Worm (Caenorhabditis elegans) whole organism, L4 larva: ENCODE data around the gene T25B2.4.

Experiments used
- F44E2.7 ChIP-seq: fragments of 200-800 bp; sonication (Bioruptor generic); IDR thresholded peaks from 2 replicates; pipeline ENCODE4 v2.1.2; 2022; ENCODE audit warnings: missing genetic modification characterization, missing compliant biosample characterization
- T20F7.1 ChIP-seq: fragments of 200-800 bp; sonication (Bioruptor generic); optimal IDR thresholded peaks from 2 replicates; lab custom pipeline; 2018; ENCODE audit warnings: mild to moderate bottlenecking, missing genetic modification characterization, missing compliant biosample characterization
- Y105C5A.15 ChIP-seq: fragments of 200-800 bp; sonication (Bioruptor generic); IDR thresholded peaks from 2 replicates; pipeline ENCODE4 v1.3.6; 2022; ENCODE audit warnings: missing genetic modification characterization, missing compliant biosample characterization
- ZK337.2 ChIP-seq: fragments of 200-800 bp; sonication (Bioruptor generic); IDR thresholded peaks from 2 replicates; pipeline ENCODE4 v1.3.6; 2022; ENCODE audit warnings: missing genetic modification reagents, missing genetic modification characterization, missing compliant biosample characterization
- ceh-44 ChIP-seq: fragments of 200-800 bp; sonication (Bioruptor generic); IDR thresholded peaks from 2 replicates; pipeline ENCODE4 v1.3.6; 2022; ENCODE audit warnings: missing genetic modification reagents, missing genetic modification characterization, missing compliant biosample characterization
- ces-1 ChIP-seq: fragments of 150-350 bp; sonication (generic microtip); optimal IDR thresholded peaks from 4 replicates; lab custom pipeline; 2014; ENCODE audit warnings: missing biosample characterization, missing genetic modification reagents, missing genetic modification characterization
- ctbp-1 ChIP-seq: fragments of 200-800 bp; sonication (Bioruptor generic); IDR thresholded peaks from 2 replicates; pipeline ENCODE4 v1.3.6; 2022; ENCODE audit warnings: missing genetic modification reagents, missing genetic modification characterization, missing compliant biosample characterization
- daf-12 ChIP-seq: fragments of 150-350 bp; optimal IDR thresholded peaks from 2 replicates; lab custom pipeline; 2014; ENCODE audit warnings: missing biosample characterization, missing genetic modification reagents, missing genetic modification characterization
- daf-16 ChIP-seq, 3 experiments: sonication (generic microtip); optimal IDR thresholded peaks; 2 replicates each; lab custom pipeline; 2016 to 2017; ENCODE audit warnings: missing genetic modification characterization in 3 of 3, missing genetic modification reagents in 3 of 3, mild to moderate bottlenecking in 2 of 3, missing compliant biosample characterization in 2 of 3, missing biosample characterization in 1 of 3, moderate library complexity in 1 of 3
- daf-19 ChIP-seq: fragments of 200-800 bp; sonication (Bioruptor generic); conservative IDR thresholded peaks from 2 replicates; pipeline ENCODE4 v1.3.6; 2022; ENCODE audit warnings: missing genetic modification characterization, missing compliant biosample characterization
- dmd-6 ChIP-seq: fragments of 200-800 bp; sonication (Bioruptor generic); IDR thresholded peaks from 2 replicates; pipeline ENCODE4 v1.3.6; 2022; ENCODE audit warnings: missing genetic modification reagents, missing genetic modification characterization, missing compliant biosample characterization
- dmd-9 ChIP-seq: fragments of 200-800 bp; sonication (Bioruptor generic); IDR thresholded peaks from 2 replicates; pipeline ENCODE4 v1.3.6; 2022; ENCODE audit warnings: missing genetic modification reagents, missing genetic modification characterization, missing compliant biosample characterization
- duxl-1 ChIP-seq: sonication (generic microtip); optimal IDR thresholded peaks from 2 replicates; lab custom pipeline; 2016; ENCODE audit warnings: mild to moderate bottlenecking, missing genetic modification characterization, moderate library complexity, missing compliant biosample characterization; ENCODE audit not compliant: poor library complexity
- egl-27 ChIP-seq: sonication (generic microtip); optimal IDR thresholded peaks from 3 replicates; lab custom pipeline; 2017; ENCODE audit warnings: missing biosample characterization, missing genetic modification reagents, missing genetic modification characterization
- fkh-10 ChIP-seq: fragments of 150-350 bp; optimal IDR thresholded peaks from 2 replicates; lab custom pipeline; 2014; ENCODE audit warnings: missing biosample characterization, missing genetic modification reagents, missing genetic modification characterization
- gei-8 ChIP-seq: fragments of 200-800 bp; sonication (Bioruptor generic); optimal IDR thresholded peaks from 2 replicates; lab custom pipeline; 2018; ENCODE audit warnings: mild to moderate bottlenecking, missing genetic modification characterization, missing compliant biosample characterization
- hif-1 ChIP-seq, 2 experiments: sonication (generic microtip); optimal IDR thresholded peaks; 2 replicates each; lab custom pipeline; 2016 to 2017; ENCODE audit warnings: missing compliant biosample characterization in 2 of 2, missing genetic modification characterization in 2 of 2, missing genetic modification reagents in 2 of 2, missing genotype in 2 of 2, mild to moderate bottlenecking in 1 of 2
- hlh-11 ChIP-seq: fragments of 200-800 bp; sonication (Bioruptor generic); optimal IDR thresholded peaks from 2 replicates; lab custom pipeline; 2018; ENCODE audit warnings: mild to moderate bottlenecking, missing genetic modification characterization, missing compliant biosample characterization
- hmg-1.1 ChIP-seq: fragments of 200-800 bp; sonication (Bioruptor generic); IDR thresholded peaks from 2 replicates; pipeline ENCODE4 v1.3.6; 2022; ENCODE audit warnings: missing genetic modification reagents, missing genetic modification characterization, missing compliant biosample characterization
- lin-1 ChIP-seq: fragments of 200-800 bp; sonication (Bioruptor generic); IDR thresholded peaks from 2 replicates; pipeline ENCODE4 v1.3.6; 2022; ENCODE audit warnings: missing genetic modification reagents, missing genetic modification characterization, missing compliant biosample characterization
- lin-29 ChIP-seq: fragments of 200-800 bp; sonication (Bioruptor generic); IDR thresholded peaks from 2 replicates; pipeline ENCODE4 v1.3.6; 2022; ENCODE audit warnings: missing genetic modification reagents, missing genetic modification characterization, missing compliant biosample characterization
- lir-3 ChIP-seq: sonication (generic microtip); optimal IDR thresholded peaks from 2 replicates; lab custom pipeline; 2016; ENCODE audit warnings: mild to moderate bottlenecking, missing genetic modification characterization, missing compliant biosample characterization
- lsy-2 ChIP-seq, 2 experiments: fragments of 150-350 bp in 1 of 2; sonication (generic microtip) in 1 of 2; optimal IDR thresholded peaks; 2 replicates each; lab custom pipeline; 2014 to 2017; ENCODE audit warnings: missing biosample characterization in 2 of 2, missing genetic modification characterization in 2 of 2
- madf-5 ChIP-seq, 2 experiments: fragments of 200-800 bp; sonication (Bioruptor generic); IDR thresholded peaks; 2 replicates each; pipeline ENCODE4 v1.3.6; 2022; ENCODE audit warnings: missing compliant biosample characterization in 2 of 2, missing genetic modification characterization in 2 of 2
- mdt-29 ChIP-seq: fragments of 200-800 bp; sonication (Bioruptor generic); IDR thresholded peaks from 2 replicates; pipeline ENCODE4 v1.3.6; 2022; ENCODE audit warnings: missing genetic modification reagents, missing genetic modification characterization, missing compliant biosample characterization
- mxl-3 ChIP-seq: fragments of 200-800 bp; sonication (Bioruptor generic); optimal IDR thresholded peaks from 2 replicates; lab custom pipeline; 2018; ENCODE audit warnings: mild to moderate bottlenecking, missing genetic modification characterization, missing compliant biosample characterization
- nhr-237 ChIP-seq: sonication (generic microtip); optimal IDR thresholded peaks from 2 replicates; lab custom pipeline; 2017; ENCODE audit warnings: missing biosample characterization, missing genetic modification characterization
- nhr-25 ChIP-seq: sonication (generic microtip); optimal IDR thresholded peaks from 2 replicates; lab custom pipeline; 2017; ENCODE audit warnings: missing genetic modification characterization, mild to moderate bottlenecking, missing compliant biosample characterization, antibody characterized with exemption, moderate library complexity, borderline replicate concordance; ENCODE audit not compliant: insufficient read depth
- nhr-42 ChIP-seq: fragments of 200-800 bp; sonication (Bioruptor generic); IDR thresholded peaks from 2 replicates; pipeline ENCODE4 v1.3.6; 2022; ENCODE audit warnings: missing genetic modification characterization, missing compliant biosample characterization
- nhr-48 ChIP-seq: sonication (generic microtip); optimal IDR thresholded peaks from 2 replicates; lab custom pipeline; 2016; ENCODE audit warnings: mild to moderate bottlenecking, missing genetic modification characterization, missing compliant biosample characterization
- nhr-6 ChIP-seq: fragments of 150-350 bp; optimal IDR thresholded peaks from 2 replicates; lab custom pipeline; 2014; ENCODE audit warnings: missing biosample characterization, missing genetic modification characterization
- pha-4 ChIP-seq, 2 experiments: fragments of 150-350 bp in 1 of 2; fragments of 200-800 bp in 1 of 2; sonication (Bioruptor generic) in 1 of 2; IDR thresholded peaks in 1 of 2; optimal IDR thresholded peaks in 1 of 2; 2 replicates each; pipeline versions ENCODE4 v1.3.6 to Lab custom; 2014 to 2022; ENCODE audit warnings: missing genetic modification characterization in 2 of 2, missing genetic modification reagents in 2 of 2, missing biosample characterization in 1 of 2, missing compliant biosample characterization in 1 of 2
- php-3 ChIP-seq: fragments of 200-800 bp; sonication (Bioruptor generic); IDR thresholded peaks from 2 replicates; pipeline ENCODE4 v1.3.6; 2022; ENCODE audit warnings: missing genetic modification reagents, missing genetic modification characterization, missing compliant biosample characterization
- rbr-2 ChIP-seq: sonication (generic microtip); optimal IDR thresholded peaks from 2 replicates; lab custom pipeline; 2016; ENCODE audit warnings: missing genotype, missing genetic modification characterization, missing compliant biosample characterization
- saeg-2 ChIP-seq: fragments of 200-800 bp; sonication (Bioruptor generic); IDR thresholded peaks from 2 replicates; pipeline ENCODE4 v1.3.6; 2022; ENCODE audit warnings: missing genetic modification reagents, missing genetic modification characterization, missing compliant biosample characterization
- snpc-1.2 ChIP-seq: fragments of 200-800 bp; sonication (Bioruptor generic); IDR thresholded peaks from 2 replicates; pipeline ENCODE4 v1.3.6; 2022; ENCODE audit warnings: missing genetic modification reagents, missing genetic modification characterization, missing compliant biosample characterization
- unc-130 ChIP-seq: sonication (generic microtip); optimal IDR thresholded peaks from 2 replicates; lab custom pipeline; 2016; ENCODE audit warnings: missing genetic modification reagents, missing genetic modification characterization, missing compliant biosample characterization
- zfp-3 ChIP-seq: fragments of 200-800 bp; sonication (Bioruptor generic); conservative IDR thresholded peaks from 2 replicates; pipeline ENCODE4 v1.3.6; 2022; ENCODE audit warnings: missing genetic modification reagents, missing genetic modification characterization, missing compliant biosample characterization

The T25B2.4 gene

ce11 chrX:6219892-6220291 is 41.8 kb downstream of the T25B2.4 start (continued):
- TF ChIP-seq ZK337.2 (GFP tag; lab: Robert Waterston, UW) (peak; percentile 74), lir-3 (tag; lab: Kevin White, UChicago) (peak; percentile 68), madf-5 (GFP tag; IDR thresholded peaks at IDR 0.05; lab: Robert Waterston, UW) (0 out of 4 replicates have a peak, but pooled peaks have one; percentile 26 to 71), daf-19 (peak; percentile 74; the same call in 1 of the 2 replicates), Y105C5A.15 (GFP tag; lab: Robert Waterston, UW) (peak; percentile 57; the same call in 1 of the 2 replicates), dmd-6 (peak; percentile 34; the same call in 1 of the 2 replicates), lsy-2 (tag; optimal IDR thresholded peaks at IDR 0.05; lab: Kevin White, UChicago) (peak in 1 of 2 experiments; percentile 37), nhr-42 (GFP tag; lab: Robert Waterston, UW) (peak; percentile 56; the same call in 1 of the 2 replicates), nhr-48 (tag; lab: Kevin White, UChicago) (peak; percentile 64), lin-1 (GFP tag; lab: Robert Waterston, UW) (peak; percentile 34; the same call in 1 of the 2 replicates), ctbp-1 (GFP tag; lab: Robert Waterston, UW) (peak; percentile 61), hif-1 (tag; optimal IDR thresholded peaks at IDR 0.05; lab: Kevin White, UChicago) (peak; percentile 27 to 57), lin-29 (GFP tag; lab: Robert Waterston, UW) (no peak), saeg-2 (GFP tag; lab: Robert Waterston, UW) (0 out of 2 replicates have a peak, but pooled peaks have one; percentile 12), unc-130 (GFP tag; lab: Kevin White, UChicago) (peak; percentile 38), duxl-1 (tag; lab: Kevin White, UChicago) (peak; percentile 68), mxl-3 (GFP tag; lab: Kevin White, UChicago) (peak; percentile 43), daf-16 (GFP tag; optimal IDR thresholded peaks at IDR 0.05; lab: Kevin White, UChicago) (peak; percentile 31 to 64), daf-16 (tag; optimal IDR thresholded peaks at IDR 0.05; lab: Kevin White, UChicago) (no peak), nhr-237 (tag; lab: Kevin White, UChicago) (no peak), snpc-1.2 (GFP tag; lab: Robert Waterston, UW) (peak; percentile 79), nhr-25 (peak; percentile 24), rbr-2 (tag; lab: Kevin White, UChicago) (peak; percentile 61), T20F7.1 (GFP tag; lab: Kevin White, UChicago) (peak; percentile 38), mdt-29 (GFP tag; lab: Robert Waterston, UW) (peak; percentile 63; the same call in 1 of the 2 replicates), hmg-1.1 (GFP tag; lab: Robert Waterston, UW) (peak; percentile 73), gei-8 (GFP tag; lab: Kevin White, UChicago) (peak; percentile 43)

ce11 chrX:6221097-6221496 is 43.1 kb downstream of the T25B2.4 start:
- TF ChIP-seq daf-12 (tag; lab: Kevin White, UChicago): no peak
- TF ChIP-seq ces-1 (GFP tag; lab: Kevin White, UChicago): no peak
- no peak for TF ChIP-seq php-3 (GFP tag; lab: Robert Waterston, UW)
- no peak for TF ChIP-seq fkh-10 (GFP tag; lab: Kevin White, UChicago)
- no peak for TF ChIP-seq pha-4 (GFP tag; IDR thresholded peaks at IDR 0.05; lab: Robert Waterston, UW)
- TF ChIP-seq pha-4 (tag; optimal IDR thresholded peaks at IDR 0.05; lab: Kevin White, UChicago): no peak
- TF ChIP-seq nhr-42 (GFP tag; lab: Robert Waterston, UW): no peak
- no peak for TF ChIP-seq nhr-6 (tag; lab: Kevin White, UChicago)
- no peak for TF ChIP-seq F44E2.7
- TF ChIP-seq zfp-3 (GFP tag; lab: Robert Waterston, UW): no peak
- no peak for TF ChIP-seq dmd-9 (GFP tag; lab: Robert Waterston, UW)
- no peak for TF ChIP-seq egl-27 (tag; lab: Kevin White, UChicago)
- TF ChIP-seq hlh-11: no peak
- TF ChIP-seq ceh-44: no peak
- TF ChIP-seq lsy-2 (tag; optimal IDR thresholded peaks at IDR 0.05; lab: Kevin White, UChicago): no peak
- TF ChIP-seq, all 104 proteins: peak for 0
